Worm (Caenorhabditis elegans) whole organism, L2 larva: ENCODE data around the gene Y54G11A.19.

ENCODE experiments used
- C34F6.9 ChIP-seq: fragments of 150-350 bp; optimal IDR thresholded peaks from 2 replicates; lab custom pipeline; 2014; ENCODE audit warnings: missing biosample characterization, missing genetic modification characterization
- F13H6.1 ChIP-seq: sonication (generic microtip); optimal IDR thresholded peaks from 2 replicates; lab custom pipeline; 2016; ENCODE audit warnings: missing genetic modification characterization, missing compliant biosample characterization
- R02D3.7 ChIP-seq: fragments of 150-350 bp; optimal IDR thresholded peaks from 2 replicates; lab custom pipeline; 2014; ENCODE audit warnings: missing biosample characterization, missing genetic modification characterization
- Y55F3AM.14 ChIP-seq: fragments of 200-800 bp; sonication (Bioruptor generic); optimal IDR thresholded peaks from 2 replicates; lab custom pipeline; 2018; ENCODE audit warnings: mild to moderate bottlenecking, missing genetic modification characterization, missing compliant biosample characterization
- ZK546.5 ChIP-seq: sonication (generic microtip); optimal IDR thresholded peaks from 2 replicates; lab custom pipeline; 2017; ENCODE audit warnings: missing biosample characterization, missing genetic modification characterization
- aly-2 ChIP-seq: fragments of 150-350 bp; optimal IDR thresholded peaks from 2 replicates; lab custom pipeline; 2014; ENCODE audit warnings: missing biosample characterization, missing genetic modification characterization
- ama-1 ChIP-seq: fragments of 150-350 bp; optimal IDR thresholded peaks from 2 replicates; lab custom pipeline; 2018; ENCODE audit warnings: inconsistent platforms
- blmp-1 ChIP-seq: sonication (generic microtip); optimal IDR thresholded peaks from 2 replicates; lab custom pipeline; 2017; ENCODE audit warnings: missing genetic modification characterization, mild to moderate bottlenecking, missing compliant biosample characterization, antibody characterized with exemption, moderate library complexity; ENCODE audit not compliant: insufficient read depth
- ceh-16 ChIP-seq: fragments of 150-350 bp; optimal IDR thresholded peaks from 2 replicates; lab custom pipeline; 2014; ENCODE audit warnings: missing biosample characterization, missing genetic modification characterization
- ceh-82 ChIP-seq: fragments of 150-350 bp; optimal IDR thresholded peaks from 2 replicates; lab custom pipeline; 2014; ENCODE audit warnings: missing biosample characterization, missing genetic modification characterization
- crh-2 ChIP-seq: sonication (generic microtip); optimal IDR thresholded peaks from 2 replicates; lab custom pipeline; 2017; ENCODE audit warnings: missing biosample characterization, missing genetic modification characterization
- dmd-4 ChIP-seq: sonication (generic microtip); optimal IDR thresholded peaks from 2 replicates; lab custom pipeline; 2017; ENCODE audit warnings: missing biosample characterization, missing genetic modification characterization
- egl-27 ChIP-seq: sonication (generic microtip); optimal IDR thresholded peaks from 3 replicates; lab custom pipeline; 2017; ENCODE audit warnings: missing biosample characterization, missing genetic modification reagents, missing genetic modification characterization
- elt-1 ChIP-seq: fragments of 150-350 bp; optimal IDR thresholded peaks from 2 replicates; lab custom pipeline; 2014; ENCODE audit warnings: missing biosample characterization, missing genetic modification characterization
- elt-3 ChIP-seq: sonication (generic microtip); optimal IDR thresholded peaks from 2 replicates; lab custom pipeline; 2017; ENCODE audit warnings: missing biosample characterization, missing genetic modification characterization
- fos-1 ChIP-seq: fragments of 150-350 bp; optimal IDR thresholded peaks from 2 replicates; lab custom pipeline; 2014; ENCODE audit warnings: missing biosample characterization, missing genetic modification characterization
- gmeb-1 ChIP-seq: fragments of 150-350 bp; optimal IDR thresholded peaks from 2 replicates; lab custom pipeline; 2014; ENCODE audit warnings: missing biosample characterization, missing genetic modification characterization
- lin-11 ChIP-seq: fragments of 150-350 bp; sonication (generic microtip); optimal IDR thresholded peaks from 2 replicates; lab custom pipeline; 2014; ENCODE audit warnings: missing biosample characterization, missing genetic modification characterization, inconsistent platforms, mixed read lengths
- lin-13 ChIP-seq: fragments of 150-350 bp; optimal IDR thresholded peaks from 2 replicates; lab custom pipeline; 2014; ENCODE audit warnings: missing biosample characterization, missing genetic modification reagents, missing genetic modification characterization
- lin-39 ChIP-seq: fragments of 150-350 bp; optimal IDR thresholded peaks from 2 replicates; lab custom pipeline; 2014; ENCODE audit warnings: missing biosample characterization, missing genetic modification reagents, missing genetic modification characterization
- lsy-2 ChIP-seq, 2 experiments: fragments of 150-350 bp in 1 of 2; sonication (generic microtip) in 1 of 2; optimal IDR thresholded peaks; 2 replicates each; lab custom pipeline; 2014 to 2017; ENCODE audit warnings: missing biosample characterization in 2 of 2, missing genetic modification characterization in 2 of 2
- mab-5 ChIP-seq: fragments of 150-350 bp; optimal IDR thresholded peaks from 2 replicates; lab custom pipeline; 2014; ENCODE audit warnings: missing biosample characterization, missing genetic modification characterization
- mbf-1 ChIP-seq: sonication (generic microtip); optimal IDR thresholded peaks from 2 replicates; lab custom pipeline; 2017; ENCODE audit warnings: missing biosample characterization, missing genetic modification characterization
- mdl-1 ChIP-seq, 2 experiments: fragments of 150-350 bp in 1 of 2; sonication (generic microtip) in 1 of 2; optimal IDR thresholded peaks; 2 replicates each; lab custom pipeline; 2017; ENCODE audit warnings: missing biosample characterization in 2 of 2, missing genetic modification characterization in 2 of 2
- nhr-10 ChIP-seq: sonication (generic microtip); optimal IDR thresholded peaks from 2 replicates; lab custom pipeline; 2017; ENCODE audit warnings: missing biosample characterization, missing genetic modification characterization
- nhr-11 ChIP-seq: fragments of 150-350 bp; optimal IDR thresholded peaks from 2 replicates; lab custom pipeline; 2014; ENCODE audit warnings: missing biosample characterization, missing genetic modification characterization
- nhr-12 ChIP-seq: fragments of 150-350 bp; optimal IDR thresholded peaks from 2 replicates; lab custom pipeline; 2014; ENCODE audit warnings: missing biosample characterization, missing genetic modification characterization
- nhr-129 ChIP-seq: fragments of 150-350 bp; optimal IDR thresholded peaks from 2 replicates; lab custom pipeline; 2014; ENCODE audit warnings: missing biosample characterization, missing genetic modification characterization
- nhr-21 ChIP-seq: fragments of 150-350 bp; optimal IDR thresholded peaks from 2 replicates; lab custom pipeline; 2014; ENCODE audit warnings: missing biosample characterization, missing genetic modification characterization
- nhr-23 ChIP-seq: fragments of 150-350 bp; optimal IDR thresholded peaks from 2 replicates; lab custom pipeline; 2014; ENCODE audit warnings: missing biosample characterization, missing genetic modification reagents, missing genetic modification characterization
- nhr-237 ChIP-seq: fragments of 150-350 bp; optimal IDR thresholded peaks from 2 replicates; lab custom pipeline; 2014; ENCODE audit warnings: missing biosample characterization, missing genetic modification characterization
- nhr-25 ChIP-seq: fragments of 150-350 bp; sonication (generic microtip); optimal IDR thresholded peaks from 3 replicates; lab custom pipeline; 2014; ENCODE audit warnings: missing biosample characterization, missing genetic modification characterization
- nhr-6 ChIP-seq: fragments of 150-350 bp; optimal IDR thresholded peaks from 2 replicates; lab custom pipeline; 2014; ENCODE audit warnings: missing biosample characterization, missing genetic modification characterization
- nhr-77 ChIP-seq: fragments of 150-350 bp; optimal IDR thresholded peaks from 2 replicates; lab custom pipeline; 2014; ENCODE audit warnings: missing biosample characterization, missing genetic modification characterization
- peb-1 ChIP-seq: fragments of 150-350 bp; optimal IDR thresholded peaks from 2 replicates; lab custom pipeline; 2014; ENCODE audit warnings: missing biosample characterization, missing genetic modification characterization
- sem-4 ChIP-seq: fragments of 150-350 bp; optimal IDR thresholded peaks from 2 replicates; lab custom pipeline; 2014; ENCODE audit warnings: missing biosample characterization, missing genetic modification reagents, missing genetic modification characterization
- skn-1 ChIP-seq: sonication (generic microtip); optimal IDR thresholded peaks from 2 replicates; lab custom pipeline; 2017; ENCODE audit warnings: missing biosample characterization, missing genetic modification characterization
- sma-3 ChIP-seq: sonication (generic microtip); optimal IDR thresholded peaks from 2 replicates; lab custom pipeline; 2016; ENCODE audit warnings: missing genetic modification reagents, missing genetic modification characterization, missing compliant biosample characterization
- snpc-4 ChIP-seq: fragments of 150-350 bp; optimal IDR thresholded peaks from 2 replicates; lab custom pipeline; 2014; ENCODE audit warnings: missing biosample characterization, missing genetic modification characterization
- unc-39 ChIP-seq: fragments of 150-350 bp; optimal IDR thresholded peaks from 2 replicates; lab custom pipeline; 2014; ENCODE audit warnings: missing biosample characterization, missing genetic modification characterization
- unc-55 ChIP-seq: fragments of 150-350 bp; sonication (generic microtip); optimal IDR thresholded peaks from 3 replicates; lab custom pipeline; 2014; ENCODE audit warnings: missing biosample characterization, missing genetic modification reagents, missing genetic modification characterization
- unc-62 ChIP-seq: fragments of 150-350 bp; optimal IDR thresholded peaks from 2 replicates; lab custom pipeline; 2014; ENCODE audit warnings: missing biosample characterization, missing genetic modification reagents, missing genetic modification characterization
- zag-1 ChIP-seq: fragments of 150-350 bp; optimal IDR thresholded peaks from 2 replicates; lab custom pipeline; 2014; ENCODE audit warnings: missing biosample characterization, missing genetic modification characterization
- ztf-1 ChIP-seq: fragments of 200-800 bp; sonication (Bioruptor generic); conservative IDR thresholded peaks from 2 replicates; pipeline ENCODE4 v1.3.6; 2022; ENCODE audit warnings: missing genetic modification characterization, missing compliant biosample characterization
- ztf-11 ChIP-seq: sonication (generic microtip); optimal IDR thresholded peaks from 2 replicates; lab custom pipeline; 2017; ENCODE audit warnings: missing biosample characterization, missing genetic modification characterization
- ztf-4 ChIP-seq: fragments of 150-350 bp; optimal IDR thresholded peaks from 2 replicates; lab custom pipeline; 2014; ENCODE audit warnings: missing biosample characterization, missing genetic modification characterization

Y54G11A.19 gene

DNA sequence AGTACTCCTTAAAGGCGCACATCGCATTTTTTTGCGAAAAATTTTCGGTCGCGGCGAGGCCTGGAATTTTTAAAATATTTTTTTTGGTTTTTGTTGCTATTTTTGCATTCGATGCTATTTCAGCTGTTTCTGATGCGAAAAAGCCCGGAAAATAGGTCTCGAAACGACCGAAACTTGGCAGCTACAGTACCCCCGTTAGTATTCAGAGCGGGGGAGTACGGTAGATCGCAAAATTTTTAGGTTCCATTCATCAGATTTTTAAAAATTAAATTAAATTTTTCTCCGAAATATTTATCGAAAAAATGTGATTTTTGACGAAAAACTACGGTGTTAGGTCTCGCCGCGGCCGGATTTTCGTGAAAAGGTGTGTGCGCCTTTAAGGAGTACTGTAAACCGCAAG lies 829 bp downstream of the Y54G11A.19 start:
- TF ChIP-seq gmeb-1 (tag; lab: Kevin White, UChicago) (no peak), nhr-23 (no peak), snpc-4 (tag; lab: Kevin White, UChicago) (no peak), ztf-1 (no peak), blmp-1 (tag; lab: Kevin White, UChicago) (no peak), nhr-129 (tag; lab: Kevin White, UChicago) (no peak), fos-1 (no peak), lin-11 (tag; lab: Kevin White, UChicago) (no peak), nhr-21 (tag; lab: Kevin White, UChicago) (no peak), sem-4 (tag; lab: Kevin White, UChicago) (no peak), F13H6.1 (no peak)

ce11 chrII:14252057-14252456 lies 4.6 kb downstream of the Y54G11A.19 start, which contains the start of gene Y54G11A.2:
Gene Y54G11A.2 (plus strand): TSS chrII:14252357.
- TF ChIP-seq snpc-4 (tag; lab: Kevin White, UChicago) (no peak), blmp-1 (tag; lab: Kevin White, UChicago) (no peak), nhr-11 (no peak), ceh-82 (tag; lab: Kevin White, UChicago) (no peak), nhr-21 (tag; lab: Kevin White, UChicago) (no peak), peb-1 (tag; lab: Kevin White, UChicago) (no peak), nhr-77 (no peak), aly-2 (tag; lab: Kevin White, UChicago) (no peak), fos-1 (no peak), unc-62 (GFP tag; lab: Kevin White, UChicago) (no peak)
- TF ChIP-seq, all 48 proteins: peak for 0

DNA sequence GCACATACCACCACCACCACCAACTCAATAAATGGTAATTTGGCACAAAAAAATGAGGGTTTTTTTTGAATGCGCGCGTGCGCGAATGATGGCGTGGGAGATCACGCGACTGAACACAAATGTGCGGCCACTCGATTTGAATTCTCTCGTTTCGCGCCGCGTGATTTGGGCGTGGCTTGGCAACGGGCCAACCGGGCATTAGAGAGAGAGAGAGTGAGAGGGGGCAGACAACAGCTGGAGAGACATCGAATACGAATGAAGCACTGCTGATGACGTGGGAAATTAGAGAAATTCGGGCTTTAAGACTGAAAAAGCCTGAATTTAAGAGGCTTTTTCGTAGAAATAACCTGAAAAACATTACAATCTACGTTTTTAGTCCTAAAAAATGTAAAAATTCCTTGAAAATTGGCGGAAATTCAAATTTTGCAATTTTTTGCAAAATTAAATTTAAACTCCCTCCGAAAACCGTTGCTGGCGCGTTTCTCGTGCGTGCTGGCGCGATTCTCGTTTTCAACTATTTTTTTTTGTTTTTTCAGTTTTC lies 5.2 kb downstream of the Y54G11A.19 start:
- TF ChIP-seq nhr-129 (tag; lab: Kevin White, UChicago) (peak; percentile 79), ceh-82 (tag; lab: Kevin White, UChicago) (peak; percentile 10), unc-62 (GFP tag; lab: Kevin White, UChicago) (no peak), R02D3.7 (no peak), F13H6.1 (peak; percentile 92), zag-1 (tag; lab: Kevin White, UChicago) (peak; percentile 4), elt-1 (tag; lab: Kevin White, UChicago) (no peak), nhr-12 (tag; lab: Kevin White, UChicago) (no peak), nhr-11 (no peak), ztf-11 (no peak), peb-1 (tag; lab: Kevin White, UChicago) (no peak), C34F6.9 (tag; lab: Kevin White, UChicago) (peak; percentile 91), skn-1 (no peak), nhr-10 (tag; lab: Kevin White, UChicago) (peak; percentile 64), ztf-4 (peak; percentile 86), ZK546.5 (tag; lab: Kevin White, UChicago) (peak; percentile 57), nhr-77 (peak; percentile 53), aly-2 (tag; lab: Kevin White, UChicago) (no peak), nhr-21 (tag; lab: Kevin White, UChicago) (peak; percentile 87), lin-39 (tag; lab: Kevin White, UChicago) (no peak), Y55F3AM.14 (GFP tag; lab: Kevin White, UChicago) (peak; percentile 93), lsy-2 (tag; optimal IDR thresholded peaks at IDR 0.05; lab: Kevin White, UChicago) (peak; percentile 85), lin-11 (tag; lab: Kevin White, UChicago) (no peak), nhr-237 (tag; lab: Kevin White, UChicago) (no peak), sem-4 (tag; lab: Kevin White, UChicago) (peak; percentile 85), unc-55 (GFP tag; lab: Kevin White, UChicago) (peak; percentile 69), lin-13 (peak; percentile 90), crh-2 (peak; percentile 95), egl-27 (tag; lab: Kevin White, UChicago) (peak; percentile 18), gmeb-1 (tag; lab: Kevin White, UChicago) (peak; percentile 97), fos-1 (peak; percentile 31), mbf-1 (tag; lab: Kevin White, UChicago) (no peak), blmp-1 (tag; lab: Kevin White, UChicago) (peak; percentile 86), ama-1 (lab: Kevin White, UChicago) (peak; percentile 66), elt-3 (no peak), dmd-4 (tag; lab: Kevin White, UChicago) (peak; percentile 20), ceh-16 (tag; lab: Kevin White, UChicago) (peak; percentile 42), sma-3 (GFP tag; lab: Kevin White, UChicago) (peak; percentile 93), mab-5 (tag; lab: Kevin White, UChicago) (peak; percentile 76), nhr-25 (tag; lab: Kevin White, UChicago) (peak; percentile 95), unc-39 (tag; lab: Kevin White, UChicago) (no peak), snpc-4 (tag; lab: Kevin White, UChicago) (peak; percentile 35), nhr-6 (tag; lab: Kevin White, UChicago) (peak; percentile 85), mdl-1 (tag; optimal IDR thresholded peaks at IDR 0.05; lab: Kevin White, UChicago) (peak; percentile 51 to 81), nhr-23 (no peak)
